Worm (Caenorhabditis elegans) whole organism, late embryonic: Measurements from ENCODE around the gene sdhd-1.

ENCODE experiments used
- F13H6.1 ChIP-seq: sonication (generic microtip); optimal IDR thresholded peaks from 2 replicates; lab custom pipeline; 2016; ENCODE audit warnings: missing genetic modification characterization, missing compliant biosample characterization
- ahr-1 ChIP-seq: sonication (generic microtip); optimal IDR thresholded peaks from 2 replicates; lab custom pipeline; 2016; ENCODE audit warnings: missing genetic modification characterization, missing compliant biosample characterization
- ceh-14 ChIP-seq: sonication (generic microtip); optimal IDR thresholded peaks from 2 replicates; lab custom pipeline; 2016; ENCODE audit warnings: missing genotype, missing genetic modification characterization, missing compliant biosample characterization
- ceh-18 ChIP-seq: sonication (generic microtip); optimal IDR thresholded peaks from 2 replicates; lab custom pipeline; 2016; ENCODE audit warnings: missing genetic modification characterization, missing compliant biosample characterization
- ceh-2 ChIP-seq: sonication (generic microtip); optimal IDR thresholded peaks from 2 replicates; lab custom pipeline; 2016; ENCODE audit warnings: missing genotype, missing genetic modification characterization, missing compliant biosample characterization
- ceh-30 ChIP-seq: fragments of 150-350 bp; optimal IDR thresholded peaks from 2 replicates; lab custom pipeline; 2014; ENCODE audit warnings: missing biosample characterization, missing genetic modification characterization
- ceh-31 ChIP-seq: sonication (generic microtip); optimal IDR thresholded peaks from 2 replicates; lab custom pipeline; 2016; ENCODE audit warnings: missing genetic modification characterization, missing compliant biosample characterization
- ceh-48 ChIP-seq: sonication (generic microtip); optimal IDR thresholded peaks from 2 replicates; lab custom pipeline; 2016; ENCODE audit warnings: missing genetic modification characterization, inconsistent platforms, missing compliant biosample characterization
- che-1 ChIP-seq: sonication (generic microtip); optimal IDR thresholded peaks from 2 replicates; lab custom pipeline; 2016; ENCODE audit warnings: mild to moderate bottlenecking, missing genetic modification characterization, missing compliant biosample characterization
- dmd-4 ChIP-seq: sonication (generic microtip); optimal IDR thresholded peaks from 2 replicates; lab custom pipeline; 2016; ENCODE audit warnings: borderline replicate concordance, missing genetic modification characterization, missing compliant biosample characterization
- elt-2 ChIP-seq: sonication (generic microtip); optimal IDR thresholded peaks from 2 replicates; lab custom pipeline; 2016; ENCODE audit warnings: missing genetic modification reagents, missing genetic modification characterization, missing compliant biosample characterization
- fkh-10 ChIP-seq: fragments of 150-350 bp; optimal IDR thresholded peaks from 2 replicates; lab custom pipeline; 2014; ENCODE audit warnings: missing biosample characterization, missing genetic modification reagents, missing genetic modification characterization
- fkh-6 ChIP-seq: sonication (generic microtip); optimal IDR thresholded peaks from 2 replicates; lab custom pipeline; 2016; ENCODE audit warnings: missing genetic modification characterization, missing compliant biosample characterization
- hlh-13 ChIP-seq: fragments of 200-800 bp; sonication (Bioruptor generic); optimal IDR thresholded peaks from 2 replicates; lab custom pipeline; 2018; ENCODE audit warnings: mild to moderate bottlenecking, missing genetic modification characterization, missing compliant biosample characterization
- hlh-15 ChIP-seq: sonication (generic microtip); optimal IDR thresholded peaks from 2 replicates; lab custom pipeline; 2016; ENCODE audit warnings: missing genetic modification characterization, missing compliant biosample characterization
- hlh-30 ChIP-seq: sonication (generic microtip); optimal IDR thresholded peaks from 2 replicates; lab custom pipeline; 2017; ENCODE audit warnings: antibody characterized with exemption, missing genetic modification characterization, missing compliant biosample characterization; ENCODE audit not compliant: insufficient read depth
- hlh-8 ChIP-seq: sonication (generic microtip); optimal IDR thresholded peaks from 2 replicates; lab custom pipeline; 2016; ENCODE audit warnings: missing genotype, missing genetic modification characterization, missing compliant biosample characterization
- lim-6 ChIP-seq: sonication (generic microtip); optimal IDR thresholded peaks from 2 replicates; lab custom pipeline; 2016; ENCODE audit warnings: missing genetic modification characterization, missing compliant biosample characterization
- lin-11 ChIP-seq: fragments of 200-800 bp; sonication (Bioruptor generic); optimal IDR thresholded peaks from 2 replicates; lab custom pipeline; 2018; ENCODE audit warnings: mild to moderate bottlenecking, missing genetic modification characterization, missing compliant biosample characterization
- madf-2 ChIP-seq: sonication (generic microtip); optimal IDR thresholded peaks from 2 replicates; lab custom pipeline; 2017; ENCODE audit warnings: missing genetic modification characterization, missing compliant biosample characterization
- mec-3 ChIP-seq: sonication (generic microtip); optimal IDR thresholded peaks from 2 replicates; lab custom pipeline; 2016; ENCODE audit warnings: borderline replicate concordance, missing genetic modification characterization, missing compliant biosample characterization
- nhr-11 ChIP-seq: fragments of 150-350 bp; optimal IDR thresholded peaks from 2 replicates; lab custom pipeline; 2014; ENCODE audit warnings: missing biosample characterization, missing genetic modification characterization
- npax-4 ChIP-seq: sonication (generic microtip); optimal IDR thresholded peaks from 2 replicates; lab custom pipeline; 2016; ENCODE audit warnings: missing genetic modification characterization, missing compliant biosample characterization
- pha-4 ChIP-seq: fragments of 150-350 bp; optimal IDR thresholded peaks from 2 replicates; lab custom pipeline; 2018; ENCODE audit warnings: missing biosample characterization, missing genetic modification reagents, missing genetic modification characterization
- pqm-1 ChIP-seq: sonication (generic microtip); optimal IDR thresholded peaks from 2 replicates; lab custom pipeline; 2016; ENCODE audit warnings: missing genetic modification characterization, missing compliant biosample characterization
- pros-1 ChIP-seq: fragments of 150-350 bp; optimal IDR thresholded peaks from 2 replicates; lab custom pipeline; 2014; ENCODE audit warnings: missing biosample characterization, missing genetic modification reagents, missing genetic modification characterization
- ref-2 ChIP-seq: sonication (generic microtip); optimal IDR thresholded peaks from 2 replicates; lab custom pipeline; 2016; ENCODE audit warnings: missing genetic modification characterization, missing compliant biosample characterization
- rnt-1 ChIP-seq: sonication (generic microtip); optimal IDR thresholded peaks from 2 replicates; lab custom pipeline; 2016; ENCODE audit warnings: missing genetic modification characterization, missing compliant biosample characterization
- sox-2 ChIP-seq: fragments of 200-800 bp; sonication (Bioruptor generic); IDR thresholded peaks from 2 replicates; pipeline ENCODE4 v1.3.6; 2022; ENCODE audit warnings: missing genetic modification reagents, missing genetic modification characterization, missing compliant biosample characterization
- sox-4 ChIP-seq: sonication (generic microtip); optimal IDR thresholded peaks from 2 replicates; lab custom pipeline; 2017; ENCODE audit warnings: mild to moderate bottlenecking, missing genetic modification characterization, inconsistent platforms, missing compliant biosample characterization
- tbx-7 ChIP-seq: sonication (generic microtip); optimal IDR thresholded peaks from 2 replicates; lab custom pipeline; 2016; ENCODE audit warnings: missing genotype, missing genetic modification characterization, missing compliant biosample characterization
- ttx-3 ChIP-seq: sonication (generic microtip); optimal IDR thresholded peaks from 2 replicates; lab custom pipeline; 2016; ENCODE audit warnings: missing genetic modification reagents, missing genetic modification characterization, missing compliant biosample characterization
- unc-42 ChIP-seq: sonication (generic microtip); optimal IDR thresholded peaks from 2 replicates; lab custom pipeline; 2016; ENCODE audit warnings: missing genotype, missing genetic modification characterization, missing compliant biosample characterization
- unc-55 ChIP-seq: sonication (generic microtip); optimal IDR thresholded peaks from 2 replicates; lab custom pipeline; 2017; ENCODE audit warnings: missing biosample characterization, missing genetic modification reagents, missing genetic modification characterization
- unc-86 ChIP-seq: sonication (generic microtip); optimal IDR thresholded peaks from 2 replicates; lab custom pipeline; 2016; ENCODE audit warnings: missing genetic modification characterization, missing compliant biosample characterization

The sdhd-1 gene

ce11 chrII:11076550-11076949, 26.8 kb upstream of the sdhd-1 start:
- peak; percentile 30 for TF ChIP-seq rnt-1 (tag; lab: Kevin White, UChicago)
- no peak for TF ChIP-seq lin-11 (tag; lab: Kevin White, UChicago)
- no peak for TF ChIP-seq mec-3 (tag; lab: Kevin White, UChicago)
- TF ChIP-seq pqm-1 (tag; lab: Kevin White, UChicago), result no peak
- TF ChIP-seq hlh-15 (tag; lab: Kevin White, UChicago), result no peak
- TF ChIP-seq ceh-48 (tag; lab: Kevin White, UChicago), result no peak
- TF ChIP-seq che-1, result no peak
- TF ChIP-seq, all 69 proteins: peak for 1

ce11 chrII:11072565-11072964, 22.9 kb upstream of the sdhd-1 start:
- TF ChIP-seq pros-1 (tag; lab: Kevin White, UChicago), result no peak
- peak; percentile 2 for TF ChIP-seq ceh-31
- TF ChIP-seq unc-42 (tag; lab: Kevin White, UChicago), result peak; percentile 54
- TF ChIP-seq unc-55, result peak; percentile 0
- peak; percentile 16 for TF ChIP-seq ceh-14 (tag; lab: Kevin White, UChicago)

- TF ChIP-seq rnt-1 (tag; lab: Kevin White, UChicago) (no peak), ref-2 (tag; lab: Kevin White, UChicago) (peak; percentile 20)
Measured at ce11 chrII:11064191-11064695, 14.5 kb upstream of the sdhd-1 start.

DNA sequence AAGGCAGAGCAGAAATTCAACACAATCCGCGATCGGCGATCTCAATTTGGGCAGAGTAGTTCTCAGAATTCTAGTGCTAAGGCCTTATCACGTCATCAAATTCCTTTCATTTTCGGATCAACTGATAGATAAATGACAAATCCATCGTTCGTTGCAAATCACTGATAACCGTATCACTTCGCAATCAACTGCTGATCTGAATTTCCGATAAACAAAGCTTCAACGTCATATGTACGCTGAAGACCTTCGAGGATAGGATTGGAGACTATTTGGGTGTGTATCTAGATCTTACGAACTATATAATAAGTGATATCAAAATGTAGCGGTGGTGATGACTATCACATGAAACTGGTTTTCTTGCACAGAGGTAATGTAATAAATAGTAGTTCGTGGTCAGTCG, 7.5 kb upstream of the sdhd-1 start:
- TF ChIP-seq sox-4 (tag; lab: Kevin White, UChicago) (no peak), mec-3 (tag; lab: Kevin White, UChicago) (no peak), pha-4 (no peak), ttx-3 (tag; lab: Kevin White, UChicago) (no peak), madf-2 (tag; lab: Kevin White, UChicago) (no peak), sox-2 (GFP tag; lab: Robert Waterston, UW) (no peak), ceh-18 (tag; lab: Kevin White, UChicago) (no peak), lim-6 (tag; lab: Kevin White, UChicago) (no peak), ceh-30 (tag; lab: Kevin White, UChicago) (no peak), hlh-15 (tag; lab: Kevin White, UChicago) (no peak), F13H6.1 (tag; lab: Kevin White, UChicago) (no peak)

DNA sequence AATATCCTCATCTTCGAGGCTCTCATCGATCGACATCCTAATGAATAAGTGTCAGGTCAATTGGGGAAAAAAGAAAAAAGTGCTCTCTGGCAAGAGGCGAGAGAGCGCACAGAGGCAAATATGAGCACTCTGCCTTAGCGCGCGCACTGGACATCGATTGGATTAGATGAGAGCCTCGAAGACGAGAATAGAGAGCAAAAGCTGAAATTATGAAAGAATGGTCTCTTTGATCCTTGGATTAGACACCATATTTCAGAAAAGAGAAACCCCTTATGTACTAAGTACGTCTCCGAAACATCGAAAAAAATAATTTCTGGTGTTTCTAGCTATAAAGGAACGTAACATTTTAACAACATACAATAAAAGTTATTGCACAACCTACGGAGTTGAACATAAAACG, 5.5 kb upstream of the sdhd-1 start, which contains the start of gene F45E10.2:
Gene F45E10.2 (minus strand): TSS at position 101 of the 400 bp plus-strand sequence.
- TF ChIP-seq pha-4 (no peak), nhr-11 (tag; lab: Kevin White, UChicago) (no peak), elt-2 (tag; lab: Kevin White, UChicago) (no peak), unc-86 (tag; lab: Kevin White, UChicago) (no peak), fkh-6 (tag; lab: Kevin White, UChicago) (no peak), ceh-18 (tag; lab: Kevin White, UChicago) (no peak), hlh-30 (no peak), ceh-48 (tag; lab: Kevin White, UChicago) (no peak)

ce11 chrII:11052526-11052925, 2.8 kb upstream of the sdhd-1 start:
- TF ChIP-seq ceh-48 (tag; lab: Kevin White, UChicago), result no peak
- TF ChIP-seq fkh-6 (tag; lab: Kevin White, UChicago), result no peak
- no peak for TF ChIP-seq dmd-4 (tag; lab: Kevin White, UChicago)
- no peak for TF ChIP-seq hlh-13 (GFP tag; lab: Kevin White, UChicago)
- no peak for TF ChIP-seq ceh-31
- TF ChIP-seq ceh-2 (tag; lab: Kevin White, UChicago), result no peak
- TF ChIP-seq che-1, result no peak
- no peak for TF ChIP-seq pha-4
- TF ChIP-seq mec-3 (tag; lab: Kevin White, UChicago), result no peak
- no peak for TF ChIP-seq nhr-11 (tag; lab: Kevin White, UChicago)
- no peak for TF ChIP-seq npax-4 (tag; lab: Kevin White, UChicago)
- no peak for TF ChIP-seq tbx-7 (tag; lab: Kevin White, UChicago)
- no peak for TF ChIP-seq ahr-1
- no peak for TF ChIP-seq fkh-10
- TF ChIP-seq hlh-8 (tag; lab: Kevin White, UChicago), result no peak
- no peak for TF ChIP-seq pqm-1 (tag; lab: Kevin White, UChicago)
- TF ChIP-seq unc-55, result no peak
